Worm (Caenorhabditis elegans): ENCODE measurements around the gene dhs-7.

dhs-7 gene

ce11 chrII:7183493-7184272 lies 24.6 kb downstream of the dhs-7 start, which contains the start of gene pdl-1 (continued):
- TF ChIP-seq fkh-3 (tag; optimal IDR thresholded peaks at IDR 0.05): peak; percentile 71
- peak; percentile 88 for TF ChIP-seq ekl-4 (GFP tag; IDR thresholded peaks at IDR 0.05)
- TF ChIP-seq tbx-9 (tag; optimal IDR thresholded peaks at IDR 0.05; ENCODE audit: borderline replicate concordance): peak; percentile 40
- TF ChIP-seq die-1 (tag; optimal IDR thresholded peaks at IDR 0.05): peak; percentile 96
- no peak for TF ChIP-seq Y67H2A.10 (GFP tag; conservative IDR thresholded peaks at IDR 0.05)
- TF ChIP-seq nfya-2 (GFP tag; IDR thresholded peaks at IDR 0.05): no peak
- peak; percentile 83 for TF ChIP-seq ceh-27 (GFP tag; optimal IDR thresholded peaks at IDR 0.05)
- TF ChIP-seq attf-3 (GFP tag; conservative IDR thresholded peaks at IDR 0.05): peak; percentile 71
- TF ChIP-seq repo-1 (tag; optimal IDR thresholded peaks at IDR 0.05): peak; percentile 72
- TF ChIP-seq dox-1 (GFP tag; IDR thresholded peaks at IDR 0.05): peak; percentile 92
- TF ChIP-seq nfya-1 (tag; optimal IDR thresholded peaks at IDR 0.05; ENCODE audit: borderline replicate concordance, insufficient read depth): no peak
- peak; percentile 86 for TF ChIP-seq B0261.1 (tag; optimal IDR thresholded peaks at IDR 0.05)
- no peak for TF ChIP-seq F55B11.4 (tag; optimal IDR thresholded peaks at IDR 0.05; ENCODE audit: borderline replicate concordance, insufficient read depth)
- peak; percentile 57 for TF ChIP-seq mel-28 (tag; optimal IDR thresholded peaks at IDR 0.05; ENCODE audit: borderline replicate concordance)
- peak; percentile 78 for TF ChIP-seq D2030.7 (GFP tag; IDR thresholded peaks at IDR 0.05)

ce11 chrII:7182630-7183029 lies 25.6 kb downstream of the dhs-7 start:
- no peak for TF ChIP-seq snpc-1.3 (tag; optimal IDR thresholded peaks at IDR 0.05; ENCODE audit: insufficient read depth)
- TF ChIP-seq sea-2 (GFP tag; IDR thresholded peaks at IDR 0.05): no peak
- TF ChIP-seq K11D2.4 (GFP tag; IDR thresholded peaks at IDR 0.05): no peak
- TF ChIP-seq hlh-12 (tag; optimal IDR thresholded peaks at IDR 0.05): no peak
- TF ChIP-seq K12H6.12 (tag; optimal IDR thresholded peaks at IDR 0.05): no peak
- TF ChIP-seq nfya-2 (GFP tag; IDR thresholded peaks at IDR 0.05): no peak
- TF ChIP-seq snpc-3.4 (tag; optimal IDR thresholded peaks at IDR 0.05): no peak
- no peak for TF ChIP-seq gei-17 (GFP tag; optimal IDR thresholded peaks at IDR 0.05)
- no peak for TF ChIP-seq madf-8 (GFP tag; conservative IDR thresholded peaks at IDR 0.05)
- no peak for TF ChIP-seq cebp-1 (GFP tag; IDR thresholded peaks at IDR 0.05)
- no peak for TF ChIP-seq cebp-1 (tag; optimal IDR thresholded peaks at IDR 0.05)
- no peak for TF ChIP-seq Y67H2A.10 (GFP tag; conservative IDR thresholded peaks at IDR 0.05)
- TF ChIP-seq hmg-1.2 (GFP tag; IDR thresholded peaks at IDR 0.05): no peak
- no peak for TF ChIP-seq attf-3 (GFP tag; conservative IDR thresholded peaks at IDR 0.05)
- no peak for TF ChIP-seq Y53F4B.3 (GFP tag; IDR thresholded peaks at IDR 0.05)
- TF ChIP-seq aptf-3 (GFP tag; IDR thresholded peaks at IDR 0.05): no peak
- TF ChIP-seq nhr-27 (tag; optimal IDR thresholded peaks at IDR 0.05): no peak
- no peak for TF ChIP-seq snpc-4 (GFP tag; optimal IDR thresholded peaks at IDR 0.05)
- no peak for TF ChIP-seq snpc-4 (tag; optimal IDR thresholded peaks at IDR 0.05)

DNA sequence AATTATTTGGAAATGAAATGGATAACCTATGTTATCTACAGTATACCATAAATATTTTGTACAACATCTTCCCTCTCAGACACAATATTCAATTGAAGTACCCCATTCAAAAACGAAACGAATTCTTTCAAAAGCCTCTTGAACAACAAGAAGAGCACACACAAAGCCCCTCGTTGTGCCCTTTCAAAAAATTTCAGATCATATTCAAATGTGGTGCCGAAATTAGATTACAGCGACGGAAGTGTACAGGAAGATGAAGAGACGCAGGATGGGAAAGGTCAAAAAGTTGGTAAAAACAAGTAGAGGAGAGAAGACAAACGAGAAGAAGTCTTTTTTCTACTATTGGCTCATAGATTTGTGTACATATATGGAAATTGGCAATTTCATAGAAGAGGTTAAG lies 32.2 kb downstream of the dhs-7 start:
- peak; percentile 18 for TF ChIP-seq ceh-27 (GFP tag; optimal IDR thresholded peaks at IDR 0.05)
- TF ChIP-seq F57A8.1 (GFP tag; optimal IDR thresholded peaks at IDR 0.05): no peak

ce11 chrII:7174843-7175242 lies 33.4 kb downstream of the dhs-7 start, which contains the start of gene glc-4:
TSS of gene glc-4 (minus strand) at chrII:7174943.
- TF ChIP-seq C17E4.6 (GFP tag; IDR thresholded peaks at IDR 0.05) (no peak), F57A8.1 (GFP tag; optimal IDR thresholded peaks at IDR 0.05) (no peak), nhr-80 (tag; optimal IDR thresholded peaks at IDR 0.05) (no peak), hlh-26 (GFP tag; conservative IDR thresholded peaks at IDR 0.05) (no peak), Y67H2A.10 (GFP tag; conservative IDR thresholded peaks at IDR 0.05) (no peak), zfh-2 (GFP tag; conservative IDR thresholded peaks at IDR 0.05) (no peak), attf-3 (GFP tag; conservative IDR thresholded peaks at IDR 0.05) (no peak), madf-8 (GFP tag; conservative IDR thresholded peaks at IDR 0.05) (no peak), sptf-2 (GFP tag; optimal IDR thresholded peaks at IDR 0.05) (no peak)

All from whole organism, young adult.